Worm (Caenorhabditis elegans) whole organism, L2 larva: ENCODE data around the gene F44E2.8.

Experiments
- nhr-11 ChIP-seq: fragments of 150-350 bp; optimal IDR thresholded peaks from 2 replicates; lab custom pipeline; 2014; ENCODE audit warnings: missing biosample characterization, missing genetic modification characterization
- skn-1 ChIP-seq: sonication (generic microtip); optimal IDR thresholded peaks from 2 replicates; lab custom pipeline; 2017; ENCODE audit warnings: missing biosample characterization, missing genetic modification characterization

DNA sequence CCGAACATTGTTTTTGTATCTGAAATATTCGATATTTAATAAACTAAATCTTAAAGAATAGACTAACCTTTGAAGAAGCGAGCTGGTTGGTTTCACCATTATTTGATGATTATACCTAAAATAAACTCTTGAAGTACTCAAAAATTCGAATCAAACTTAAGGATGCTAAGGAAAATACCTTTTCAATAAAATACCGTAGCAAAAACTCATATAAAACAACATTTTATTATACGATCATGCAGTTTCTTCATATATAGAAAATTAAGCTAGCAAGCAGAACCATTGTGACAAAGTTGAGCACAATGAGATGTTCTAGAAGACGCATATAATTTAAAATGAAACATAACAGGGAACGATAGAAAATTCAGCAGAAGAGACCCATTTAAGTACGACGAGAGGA is 1.3 kb downstream of the F44E2.8 start, which contains the start of gene F44E2.7:
- no peak for TF ChIP-seq nhr-11
- TF ChIP-seq skn-1, result no peak
